Fruit fly (Drosophila melanogaster) whole organism, adult: ENCODE results near the gene Rbfox1.
A peak's percentile ranks its signal among the peaks of the same experiment; 100 is the strongest.

Source experiments
- CG12768 ChIP-seq: fragments of 200-800 bp; sonication (Bioruptor generic); optimal IDR thresholded peaks from 2 replicates; lab custom pipeline; 2017; ENCODE audit warnings: missing biosample characterization, missing genetic modification characterization, mild to moderate bottlenecking, moderate library complexity, missing genetic modification reagents
- CG33017 ChIP-seq: fragments of 200-800 bp; sonication (Bioruptor generic); optimal IDR thresholded peaks from 2 replicates; lab custom pipeline; 2018; ENCODE audit warnings: missing biosample characterization, mild to moderate bottlenecking, missing genetic modification characterization, moderate library complexity
- CG5204 ChIP-seq: fragments of 200-800 bp; sonication (Bioruptor generic); optimal IDR thresholded peaks from 2 replicates; lab custom pipeline; 2016; ENCODE audit warnings: missing biosample characterization, missing genetic modification characterization
- Clk ChIP-seq: fragments of 200-800 bp; sonication (Bioruptor generic); optimal IDR thresholded peaks from 2 replicates; lab custom pipeline; 2017; ENCODE audit warnings: missing biosample characterization, missing genetic modification characterization
- Crg-1 ChIP-seq: fragments of 200-800 bp; sonication (Bioruptor generic); optimal IDR thresholded peaks from 2 replicates; lab custom pipeline; 2016; ENCODE audit warnings: missing biosample characterization, missing genetic modification characterization
- bab1 ChIP-seq: fragments of 200-800 bp; sonication (Bioruptor generic); optimal IDR thresholded peaks from 3 replicates; lab custom pipeline; 2019; ENCODE audit warnings: missing biosample characterization, mild to moderate bottlenecking, missing genetic modification characterization, moderate library complexity
- cic ChIP-seq: fragments of 200-800 bp; sonication (Bioruptor generic); optimal IDR thresholded peaks from 2 replicates; lab custom pipeline; 2017; ENCODE audit warnings: missing biosample characterization, mild to moderate bottlenecking, missing genetic modification characterization, moderate library complexity
- cnc ChIP-seq, 2 experiments: fragments of >200 bp; optimal IDR thresholded peaks; 2 replicates each; lab custom pipeline; 2017
- ovo ChIP-seq: fragments of 200-800 bp; sonication (Bioruptor generic); optimal IDR thresholded peaks from 2 replicates; lab custom pipeline; 2016; ENCODE audit warnings: missing biosample characterization, missing genetic modification characterization
- tj ChIP-seq: fragments of 200-800 bp; sonication (Bioruptor generic); optimal IDR thresholded peaks from 3 replicates; lab custom pipeline; 2017; ENCODE audit warnings: missing biosample characterization, mild to moderate bottlenecking, missing genetic modification characterization, moderate library complexity

DNA sequence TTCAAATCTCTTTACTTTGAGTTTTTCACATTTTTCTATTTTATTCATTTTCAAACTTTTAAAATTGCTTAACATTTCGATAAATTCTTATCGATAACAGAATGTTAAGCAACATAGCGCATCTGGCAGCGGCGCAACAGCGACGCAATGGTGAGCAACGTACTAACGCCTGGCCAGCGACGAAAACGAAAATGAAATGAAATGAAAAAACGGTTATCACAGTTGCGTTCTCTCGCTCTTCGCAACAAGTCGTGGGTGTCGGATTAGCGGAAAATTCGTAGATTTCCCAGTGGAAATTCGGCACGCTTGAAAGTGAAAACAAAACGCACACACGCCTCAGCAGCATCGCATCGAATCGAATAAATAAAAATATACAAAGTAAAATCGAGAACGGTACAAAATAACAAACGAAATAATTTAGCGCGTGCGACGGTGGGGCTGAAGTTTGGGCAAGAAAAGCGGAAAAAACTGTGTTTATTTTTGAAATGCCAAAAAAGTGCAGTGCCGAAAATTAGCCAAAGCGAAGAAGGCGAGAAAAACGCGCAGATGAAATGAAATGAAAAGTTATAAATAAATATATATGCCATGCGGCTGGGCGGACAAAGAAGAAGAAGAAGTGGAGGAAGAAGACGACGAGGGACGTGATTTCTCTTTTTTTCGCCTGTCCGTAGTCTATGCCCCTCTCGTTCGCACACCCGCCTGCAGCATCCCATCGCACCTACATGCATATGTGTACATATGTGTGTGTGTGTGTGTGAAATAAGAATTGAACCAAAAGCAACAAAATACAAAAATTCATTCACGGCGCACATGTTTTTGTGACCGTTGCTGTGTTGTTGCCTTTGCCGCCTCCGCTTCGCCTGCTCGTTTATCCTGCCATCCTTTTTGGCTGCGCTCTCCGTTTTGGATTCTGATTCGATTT is 34.8 kb downstream of the Rbfox1 start:
- TF ChIP-seq CG12768 (no peak), bab1 (GFP tag; lab: Kevin White, UChicago) (peak; percentile 39), CG33017 (tag; lab: Kevin White, UChicago) (no peak), tj (GFP tag; lab: Kevin White, UChicago) (peak; percentile 20), cic (GFP tag; lab: Kevin White, UChicago) (no peak), CG5204 (GFP tag; lab: Kevin White, UChicago) (no peak), cnc (optimal IDR thresholded peaks at IDR 0.05; lab: Kevin White, UChicago) (no peak), Clk (no peak), Crg-1 (GFP tag; lab: Kevin White, UChicago) (no peak), ovo (peak; percentile 19)
